Fruit fly (Drosophila melanogaster) whole organism, prepupa: ENCODE results near the gene CG6790.

Source experiments
- CG10631 ChIP-seq: fragments of 200-800 bp; sonication (Bioruptor generic); optimal IDR thresholded peaks from 2 replicates; lab custom pipeline; 2016; ENCODE audit warnings: missing biosample characterization, missing genetic modification characterization
- CG10669 ChIP-seq: fragments of 200-800 bp; sonication (Bioruptor generic); optimal IDR thresholded peaks from 3 replicates; lab custom pipeline; 2018; ENCODE audit warnings: missing biosample characterization, mild to moderate bottlenecking, missing genetic modification characterization, moderate library complexity
- CG11294 ChIP-seq: fragments of 200-800 bp; sonication (Bioruptor generic); IDR thresholded peaks from 2 replicates; pipeline ENCODE4 v1.3.6; 2022; ENCODE audit warnings: missing biosample characterization, missing genetic modification characterization
- CG11762 ChIP-seq: fragments of 200-800 bp; sonication (Bioruptor generic); optimal IDR thresholded peaks from 3 replicates; lab custom pipeline; 2016; ENCODE audit warnings: missing biosample characterization, missing genetic modification characterization; ENCODE audit not compliant: insufficient read depth
- CG11902 ChIP-seq: fragments of 200-800 bp; sonication (Bioruptor generic); optimal IDR thresholded peaks from 3 replicates; lab custom pipeline; 2016; ENCODE audit warnings: missing biosample characterization, missing genetic modification characterization
- CG15336 ChIP-seq: fragments of 200-800 bp; sonication (Bioruptor generic); IDR thresholded peaks from 2 replicates; pipeline ENCODE4 v1.3.6; 2022; ENCODE audit warnings: missing biosample characterization, missing genetic modification characterization
- CG1621 ChIP-seq: fragments of 200-800 bp; sonication (Bioruptor generic); optimal IDR thresholded peaks from 3 replicates; lab custom pipeline; 2018; ENCODE audit warnings: missing biosample characterization, mild to moderate bottlenecking, missing genetic modification characterization
- CG16779 ChIP-seq: fragments of 200-800 bp; sonication (Bioruptor generic); optimal IDR thresholded peaks from 3 replicates; lab custom pipeline; 2017; ENCODE audit warnings: missing biosample characterization, mild to moderate bottlenecking, missing genetic modification characterization
- CG3032 ChIP-seq: fragments of 200-800 bp; optimal IDR thresholded peaks from 2 replicates; lab custom pipeline; 2019; ENCODE audit warnings: missing biosample characterization, mild to moderate bottlenecking, missing genetic modification characterization, moderate library complexity
- CG32006 ChIP-seq: fragments of 200-800 bp; sonication (Bioruptor generic); optimal IDR thresholded peaks from 3 replicates; lab custom pipeline; 2017; ENCODE audit warnings: missing biosample characterization, mild to moderate bottlenecking, missing genetic modification characterization
- CG3919 ChIP-seq: fragments of 200-800 bp; sonication (Bioruptor generic); optimal IDR thresholded peaks from 3 replicates; lab custom pipeline; 2016; ENCODE audit warnings: missing biosample characterization, missing genetic modification characterization
- CG4318 ChIP-seq: fragments of 200-800 bp; sonication (Bioruptor generic); optimal IDR thresholded peaks from 3 replicates; lab custom pipeline; 2017; ENCODE audit warnings: missing biosample characterization, mild to moderate bottlenecking, missing genetic modification characterization
- CG6163 ChIP-seq: fragments of 200-800 bp; sonication (Bioruptor generic); IDR thresholded peaks from 3 replicates; pipeline ENCODE4 v1.3.6; 2022; ENCODE audit warnings: missing biosample characterization, missing genetic modification characterization
- CG6276 ChIP-seq: fragments of 200-800 bp; sonication (Bioruptor generic); optimal IDR thresholded peaks from 2 replicates; lab custom pipeline; 2017; ENCODE audit warnings: missing biosample characterization, mild to moderate bottlenecking, missing genetic modification characterization
- CG6792 ChIP-seq: fragments of 200-800 bp; sonication (Bioruptor generic); optimal IDR thresholded peaks from 3 replicates; lab custom pipeline; 2016; ENCODE audit warnings: missing biosample characterization, missing genetic modification characterization
- CG6808 ChIP-seq: fragments of 200-800 bp; sonication (Bioruptor generic); optimal IDR thresholded peaks from 3 replicates; lab custom pipeline; 2017; ENCODE audit warnings: missing biosample characterization, missing genetic modification characterization, mild to moderate bottlenecking, moderate library complexity, missing genetic modification reagents
- CG6854 ChIP-seq: fragments of 200-800 bp; sonication (Bioruptor generic); optimal IDR thresholded peaks from 2 replicates; lab custom pipeline; 2017; ENCODE audit warnings: missing biosample characterization, mild to moderate bottlenecking, missing genetic modification characterization
- CG8119 ChIP-seq: fragments of 200-800 bp; sonication (Bioruptor generic); IDR thresholded peaks from 3 replicates; pipeline ENCODE4 v1.3.6; 2022; ENCODE audit warnings: missing biosample characterization, missing genetic modification characterization
- CG8319 ChIP-seq: fragments of 200-800 bp; sonication (Bioruptor generic); optimal IDR thresholded peaks from 3 replicates; lab custom pipeline; 2016; ENCODE audit warnings: missing biosample characterization, missing genetic modification characterization
- CG8632 ChIP-seq: fragments of 200-800 bp; sonication (Bioruptor generic); optimal IDR thresholded peaks from 3 replicates; lab custom pipeline; 2016; ENCODE audit warnings: missing biosample characterization, missing genetic modification characterization
- CG9139 ChIP-seq: fragments of 200-800 bp; sonication (Bioruptor generic); optimal IDR thresholded peaks from 3 replicates; lab custom pipeline; 2017; ENCODE audit warnings: missing biosample characterization, mild to moderate bottlenecking, missing genetic modification characterization
- Eip75B ChIP-seq: fragments of 200-800 bp; sonication (Bioruptor generic); optimal IDR thresholded peaks from 3 replicates; lab custom pipeline; 2016; ENCODE audit warnings: missing biosample characterization, missing genetic modification characterization
- Eip78C ChIP-seq: fragments of 200-800 bp; sonication (Bioruptor generic); peaks from one replicate; lab custom pipeline; 2016; ENCODE audit warnings: missing biosample characterization, missing genetic modification characterization
- Eip93F ChIP-seq: fragments of 200-800 bp; sonication (Bioruptor generic); optimal IDR thresholded peaks from 2 replicates; lab custom pipeline; 2016; ENCODE audit warnings: missing biosample characterization, mild to moderate bottlenecking, missing genetic modification characterization
- Ets96B ChIP-seq: fragments of 200-800 bp; optimal IDR thresholded peaks from 2 replicates; lab custom pipeline; 2019; ENCODE audit warnings: missing biosample characterization, mild to moderate bottlenecking, missing genetic modification characterization, moderate library complexity
- Hr38 ChIP-seq: sonication (Bioruptor generic); optimal IDR thresholded peaks from 2 replicates; lab custom pipeline; 2016; ENCODE audit warnings: missing biosample characterization, missing genetic modification characterization
- Hr39 ChIP-seq: fragments of 200-800 bp; sonication (Bioruptor generic); optimal IDR thresholded peaks from 2 replicates; lab custom pipeline; 2016; ENCODE audit warnings: missing biosample characterization, missing genetic modification characterization
- Hr4 ChIP-seq: fragments of 200-800 bp; sonication (Bioruptor generic); optimal IDR thresholded peaks from 3 replicates; lab custom pipeline; 2016; ENCODE audit warnings: missing biosample characterization, missing genetic modification characterization
- Lpt ChIP-seq: fragments of 200-800 bp; sonication (Bioruptor generic); optimal IDR thresholded peaks from 3 replicates; lab custom pipeline; 2016; ENCODE audit warnings: missing biosample characterization, missing genetic modification characterization
- Met ChIP-seq: fragments of 200-800 bp; sonication (Bioruptor generic); optimal IDR thresholded peaks from 3 replicates; lab custom pipeline; 2016; ENCODE audit warnings: missing biosample characterization, missing genetic modification characterization
- OdsH ChIP-seq: fragments of 200-800 bp; sonication (Bioruptor generic); optimal IDR thresholded peaks from 3 replicates; lab custom pipeline; 2016; ENCODE audit warnings: missing biosample characterization, missing genetic modification characterization
- Sox14 ChIP-seq: fragments of 200-800 bp; sonication (Bioruptor generic); optimal IDR thresholded peaks from 3 replicates; lab custom pipeline; 2016; ENCODE audit warnings: missing biosample characterization, missing genetic modification characterization
- Sox15 ChIP-seq: fragments of 200-800 bp; sonication (Bioruptor generic); optimal IDR thresholded peaks from 3 replicates; lab custom pipeline; 2016; ENCODE audit warnings: missing biosample characterization, missing genetic modification characterization
- achi ChIP-seq: fragments of 200-800 bp; sonication (Bioruptor generic); optimal IDR thresholded peaks from 3 replicates; lab custom pipeline; 2016; ENCODE audit warnings: missing biosample characterization, missing genetic modification characterization
- acj6 ChIP-seq: fragments of 200-800 bp; sonication (Bioruptor generic); optimal IDR thresholded peaks from 3 replicates; lab custom pipeline; 2016; ENCODE audit warnings: missing biosample characterization, missing genetic modification characterization
- cyc ChIP-seq: fragments of 200-800 bp; sonication (Bioruptor generic); optimal IDR thresholded peaks from 3 replicates; lab custom pipeline; 2016; ENCODE audit warnings: missing biosample characterization, missing genetic modification characterization
- dsx ChIP-seq: fragments of 200-800 bp; optimal IDR thresholded peaks from 3 replicates; lab custom pipeline; 2019; ENCODE audit warnings: missing biosample characterization, mild to moderate bottlenecking, missing genetic modification characterization, moderate library complexity; ENCODE audit not compliant: poor library complexity, severe bottlenecking
- esn ChIP-seq: fragments of 200-800 bp; sonication (Bioruptor generic); optimal IDR thresholded peaks from 2 replicates; lab custom pipeline; 2016; ENCODE audit warnings: missing biosample characterization, mild to moderate bottlenecking, missing genetic modification characterization, moderate library complexity
- fd59A ChIP-seq: fragments of 200-800 bp; sonication (Bioruptor generic); optimal IDR thresholded peaks from 2 replicates; lab custom pipeline; 2017; ENCODE audit warnings: missing biosample characterization, mild to moderate bottlenecking, missing genetic modification characterization, missing genetic modification reagents
- fkh ChIP-seq: fragments of 200-800 bp; sonication (Bioruptor generic); optimal IDR thresholded peaks from 3 replicates; lab custom pipeline; 2017; ENCODE audit warnings: missing biosample characterization, mild to moderate bottlenecking, missing genetic modification characterization, moderate library complexity
- lz ChIP-seq: fragments of 200-800 bp; sonication (Bioruptor generic); optimal IDR thresholded peaks from 3 replicates; lab custom pipeline; 2016; ENCODE audit warnings: missing biosample characterization, missing genetic modification characterization
- pdm3 ChIP-seq: fragments of 200-800 bp; sonication (Bioruptor generic); optimal IDR thresholded peaks from 3 replicates; lab custom pipeline; 2016; ENCODE audit warnings: missing biosample characterization, missing genetic modification characterization
- salr ChIP-seq, 2 experiments: fragments of 200-800 bp; sonication (Bioruptor generic); optimal IDR thresholded peaks; 3 replicates each; lab custom pipeline; 2016 to 2018; ENCODE audit warnings: missing biosample characterization in 2 of 2, missing genetic modification characterization in 2 of 2, mild to moderate bottlenecking in 1 of 2
- spab ChIP-seq: fragments of 200-800 bp; sonication (Bioruptor generic); optimal IDR thresholded peaks from 2 replicates; lab custom pipeline; 2017; ENCODE audit warnings: missing biosample characterization, mild to moderate bottlenecking, missing genetic modification characterization, missing genetic modification reagents
- ss ChIP-seq, 2 experiments: fragments of 200-800 bp; sonication (Bioruptor generic); optimal IDR thresholded peaks; 2 replicates in 1 of 2; 3 replicates in 1 of 2; lab custom pipeline; 2017 to 2018; ENCODE audit warnings: mild to moderate bottlenecking in 2 of 2, missing biosample characterization in 2 of 2, missing genetic modification characterization in 2 of 2, moderate library complexity in 1 of 2
- svp ChIP-seq: fragments of 200-800 bp; sonication (Bioruptor generic); peaks from one replicate; lab custom pipeline; 2016; ENCODE audit warnings: missing biosample characterization, missing genetic modification characterization
- vri ChIP-seq: fragments of 200-800 bp; sonication (Bioruptor generic); optimal IDR thresholded peaks from 3 replicates; lab custom pipeline; 2016; ENCODE audit warnings: missing biosample characterization, mild to moderate bottlenecking, missing genetic modification characterization

CG6790 gene

DNA sequence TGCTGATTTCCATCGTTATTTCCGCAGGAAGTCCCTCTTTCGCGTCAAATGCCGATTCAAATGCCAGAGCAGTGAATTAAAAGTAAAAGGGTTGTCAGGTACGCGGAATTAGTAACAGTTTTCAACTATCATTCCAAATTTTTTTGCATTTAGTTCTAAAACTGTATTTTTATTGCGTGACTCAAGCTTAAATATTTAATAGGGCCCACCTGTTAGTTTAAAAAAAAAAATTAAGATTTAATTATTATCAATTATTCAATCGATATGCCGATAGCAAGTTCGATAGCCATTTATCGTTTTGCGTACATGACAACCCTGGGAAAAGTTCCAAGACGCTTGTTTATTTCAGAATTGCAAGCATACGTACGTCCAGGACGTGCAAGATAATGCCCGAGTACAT is 44.5 kb upstream of the CG6790 start, which contains the start of gene CG14711 (continued):
- TF ChIP-seq dsx: no peak
- no peak for TF ChIP-seq Hr39
- no peak for TF ChIP-seq svp (GFP tag; lab: Kevin White, UChicago)
- no peak for TF ChIP-seq Hr4 (GFP tag; lab: Kevin White, UChicago)
- no peak for TF ChIP-seq ss (GFP tag; optimal IDR thresholded peaks at IDR 0.05; lab: Kevin White, UChicago)
- no peak for TF ChIP-seq CG4318
- peak; percentile 92 for TF ChIP-seq Eip78C (GFP tag; lab: Kevin White, UChicago)
- TF ChIP-seq CG8319: no peak
- TF ChIP-seq CG8632 (GFP tag; lab: Kevin White, UChicago): no peak
- peak; percentile 82 for TF ChIP-seq achi
- no peak for TF ChIP-seq CG10669
- peak; percentile 61 for TF ChIP-seq CG15336 (GFP tag; lab: Robert Waterston, UW)
- TF ChIP-seq CG6163 (GFP tag; lab: Robert Waterston, UW): peak; percentile 81; the same call in 2 of the 3 replicates
- no peak for TF ChIP-seq CG9139 (GFP tag; lab: Kevin White, UChicago)
- TF ChIP-seq CG11762 (GFP tag; lab: Kevin White, UChicago): peak; percentile 65
- peak; percentile 76 for TF ChIP-seq CG6792 (GFP tag; lab: Kevin White, UChicago)
- TF ChIP-seq cyc: peak; percentile 76
- TF ChIP-seq Hr38 (GFP tag; lab: Kevin White, UChicago): no peak
- no peak for TF ChIP-seq Met (GFP tag; lab: Kevin White, UChicago)
- peak; percentile 76 for TF ChIP-seq Sox14
- TF ChIP-seq salr (GFP tag; optimal IDR thresholded peaks at IDR 0.05; lab: Kevin White, UChicago): no peak
- no peak for TF ChIP-seq CG6808 (GFP tag; lab: Kevin White, UChicago)
- no peak for TF ChIP-seq CG32006 (GFP tag; lab: Kevin White, UChicago)
- TF ChIP-seq CG16779 (tag; lab: Kevin White, UChicago): no peak
- TF ChIP-seq lz (GFP tag; lab: Kevin White, UChicago): peak; percentile 82
- peak; percentile 52 for TF ChIP-seq CG11902 (GFP tag; lab: Kevin White, UChicago)

dm6 chr3R:11619709-11620409 is 41.3 kb upstream of the CG6790 start, which contains the start of the genes Jupiter and CG14710:
Jupiter (minus strand) TSS chr3R:11619906.
CG14710 (plus strand) TSS chr3R:11620090.
- TF ChIP-seq CG3032 (tag; lab: Kevin White, UChicago) (peak; percentile 52), esn (GFP tag; lab: Kevin White, UChicago) (peak; percentile 56), cyc (peak; percentile 72), CG6276 (no peak), spab (GFP tag; lab: Kevin White, UChicago) (no peak), svp (GFP tag; lab: Kevin White, UChicago) (no peak), CG11902 (GFP tag; lab: Kevin White, UChicago) (peak; percentile 22), Eip93F (GFP tag; lab: Kevin White, UChicago) (no peak), CG10669 (no peak), vri (no peak), Hr4 (GFP tag; lab: Kevin White, UChicago) (peak; percentile 37), Sox15 (GFP tag; lab: Kevin White, UChicago) (peak; percentile 49), Eip75B (no peak), CG8319 (no peak), CG10631 (GFP tag; lab: Kevin White, UChicago) (no peak), Lpt (GFP tag; lab: Kevin White, UChicago) (no peak), acj6 (GFP tag; lab: Kevin White, UChicago) (peak; percentile 41), pdm3 (no peak), Hr39 (peak; percentile 65), CG11294 (peak; percentile 57; the same call in 1 of the 2 replicates), CG6163 (GFP tag; lab: Robert Waterston, UW) (no peak), Ets96B (peak; percentile 19), CG9139 (GFP tag; lab: Kevin White, UChicago) (no peak), CG11762 (GFP tag; lab: Kevin White, UChicago) (peak; percentile 27), CG6792 (GFP tag; lab: Kevin White, UChicago) (peak; percentile 17), salr (GFP tag; optimal IDR thresholded peaks at IDR 0.05; lab: Kevin White, UChicago) (peak in 1 of 2 experiments; percentile 16), CG3919 (GFP tag; lab: Kevin White, UChicago) (peak; percentile 59), CG1621 (peak; percentile 39), fkh (no peak), CG32006 (GFP tag; lab: Kevin White, UChicago) (no peak), CG8119 (GFP tag; lab: Robert Waterston, UW) (peak; percentile 37; the same call in 1 of the 3 replicates), CG6854 (GFP tag; lab: Kevin White, UChicago) (peak; percentile 54), fd59A (GFP tag; lab: Kevin White, UChicago) (no peak), OdsH (GFP tag; lab: Kevin White, UChicago) (peak; percentile 47), dsx (peak; percentile 51)
